Worm (Caenorhabditis elegans): ENCODE measurements around the gene M01B2.13.

The M01B2.13 gene

DNA sequence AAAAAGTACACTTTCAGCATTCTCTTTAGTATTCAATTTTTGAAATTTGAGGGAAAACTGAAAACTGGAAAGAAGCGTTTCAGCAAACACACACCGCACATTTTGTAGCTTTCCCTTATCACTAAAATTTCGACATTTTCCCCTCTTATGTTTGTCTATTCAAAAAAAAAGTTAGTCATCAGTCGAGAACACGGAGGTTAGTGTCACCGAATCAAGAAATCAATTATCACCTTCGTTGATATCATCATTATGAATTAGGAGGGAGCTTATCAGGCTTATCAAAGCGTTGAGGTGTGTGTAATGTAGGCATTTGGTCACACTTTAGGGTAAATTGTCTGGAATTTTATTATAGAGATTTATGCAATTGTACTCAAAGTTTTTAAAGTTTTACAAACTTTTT is 32.9 kb upstream of the M01B2.13 start, which contains the start of gene cpr-3 (continued):
- TF ChIP-seq nhr-90 (tag; optimal IDR thresholded peaks at IDR 0.05): no peak
- TF ChIP-seq madf-10 (tag; optimal IDR thresholded peaks at IDR 0.05): peak; percentile 24
- no peak for TF ChIP-seq F33H1.4 (GFP tag; IDR thresholded peaks at IDR 0.05)
- no peak for TF ChIP-seq tlf-1 (GFP tag; optimal IDR thresholded peaks at IDR 0.05)
- no peak for TF ChIP-seq madf-8 (GFP tag; conservative IDR thresholded peaks at IDR 0.05)
- no peak for TF ChIP-seq lag-1 (GFP tag; IDR thresholded peaks at IDR 0.05)
- no peak for TF ChIP-seq mes-4 (tag; optimal IDR thresholded peaks at IDR 0.05)
- no peak for TF ChIP-seq T26A5.8 (tag; optimal IDR thresholded peaks at IDR 0.05)

DNA sequence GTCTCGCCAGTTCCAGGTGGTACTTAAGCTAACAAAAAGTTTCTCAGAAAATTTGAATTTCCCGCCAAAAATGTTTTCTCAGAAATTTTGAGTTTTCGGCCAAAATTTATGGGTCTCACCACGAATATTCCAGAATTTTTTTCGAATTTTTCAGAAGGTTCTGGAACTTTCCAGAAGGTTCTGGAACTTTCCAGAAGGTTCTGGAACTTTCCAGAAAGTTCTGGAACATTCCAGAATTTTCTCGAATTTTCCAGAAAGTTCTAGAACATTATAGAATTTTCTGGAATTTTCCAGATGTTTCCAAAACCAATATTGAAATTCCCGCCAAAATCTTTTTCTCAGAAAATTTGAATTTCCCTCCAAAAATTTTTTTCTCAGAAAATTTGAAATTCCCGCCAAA is 29.7 kb upstream of the M01B2.13 start:
- TF ChIP-seq ceh-100 (GFP tag; IDR thresholded peaks at IDR 0.05) (peak; percentile 53), ceh-40 (GFP tag; IDR thresholded peaks at IDR 0.05) (peak; percentile 63; the same call in 1 of the 2 replicates), dox-1 (GFP tag; IDR thresholded peaks at IDR 0.05) (peak; percentile 77), madf-6 (GFP tag; IDR thresholded peaks at IDR 0.05) (peak; percentile 50), hsf-1 (GFP tag; IDR thresholded peaks at IDR 0.05) (peak; percentile 96), egrh-3 (GFP tag; IDR thresholded peaks at IDR 0.05) (0 out of 2 replicates have a peak, but pooled peaks have one; percentile 19), egl-44 (GFP tag; IDR thresholded peaks at IDR 0.05) (peak; percentile 29; the same call in 1 of the 2 replicates)

DNA sequence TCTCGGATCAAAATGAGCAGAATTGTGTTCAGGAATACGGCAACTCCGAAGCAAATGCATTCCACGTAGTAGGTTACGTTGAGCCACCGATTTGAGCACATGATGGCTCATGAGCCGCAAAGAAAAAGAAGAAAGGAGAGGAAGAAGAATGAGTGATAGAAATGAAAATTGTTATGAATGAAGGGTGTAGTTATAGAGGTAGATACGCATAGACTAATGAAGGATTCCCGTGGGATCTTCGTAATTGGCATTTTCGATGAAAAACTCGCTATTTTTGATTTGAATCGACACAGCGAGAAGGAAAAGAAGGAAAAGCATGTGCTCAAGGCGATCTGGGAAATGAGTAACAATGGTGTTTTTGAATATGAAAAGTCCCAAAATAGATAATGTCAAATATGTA is 28.2 kb upstream of the M01B2.13 start, which contains the start of gene str-96:
Gene str-96, minus strand, starts transcription at position 101 of the 400 bp plus-strand sequence.
- TF ChIP-seq ama-1 (optimal IDR thresholded peaks at IDR 0.05) (no peak), ama-1 (GFP tag; optimal IDR thresholded peaks at IDR 0.05) (no peak), ztf-25 (GFP tag; IDR thresholded peaks at IDR 0.05) (no peak), fkh-3 (tag; optimal IDR thresholded peaks at IDR 0.05) (no peak), B0336.3 (GFP tag; IDR thresholded peaks at IDR 0.05) (no peak), somi-1 (GFP tag; optimal IDR thresholded peaks at IDR 0.05) (no peak), dpff-1 (tag; optimal IDR thresholded peaks at IDR 0.05) (no peak), ceh-91 (GFP tag; IDR thresholded peaks at IDR 0.05) (no peak), hmg-20 (GFP tag; IDR thresholded peaks at IDR 0.05) (no peak), madf-3 (GFP tag; IDR thresholded peaks at IDR 0.05) (no peak), F55B11.4 (tag; optimal IDR thresholded peaks at IDR 0.05; ENCODE audit: borderline replicate concordance, insufficient read depth) (no peak), sdz-38 (tag; optimal IDR thresholded peaks at IDR 0.05) (no peak), Y53G8AR.9 (GFP tag; conservative IDR thresholded peaks at IDR 0.05) (no peak), sptf-2 (GFP tag; optimal IDR thresholded peaks at IDR 0.05) (no peak), D2030.7 (GFP tag; IDR thresholded peaks at IDR 0.05) (no peak), F22D6.2 (tag; optimal IDR thresholded peaks at IDR 0.05) (no peak), ceh-27 (GFP tag; optimal IDR thresholded peaks at IDR 0.05) (no peak), madf-8 (GFP tag; conservative IDR thresholded peaks at IDR 0.05) (no peak), Y56A3A.18 (GFP tag; IDR thresholded peaks at IDR 0.05) (no peak), ztf-3 (GFP tag; optimal IDR thresholded peaks at IDR 0.05) (no peak), F10E7.11 (tag; optimal IDR thresholded peaks at IDR 0.05) (no peak)

DNA sequence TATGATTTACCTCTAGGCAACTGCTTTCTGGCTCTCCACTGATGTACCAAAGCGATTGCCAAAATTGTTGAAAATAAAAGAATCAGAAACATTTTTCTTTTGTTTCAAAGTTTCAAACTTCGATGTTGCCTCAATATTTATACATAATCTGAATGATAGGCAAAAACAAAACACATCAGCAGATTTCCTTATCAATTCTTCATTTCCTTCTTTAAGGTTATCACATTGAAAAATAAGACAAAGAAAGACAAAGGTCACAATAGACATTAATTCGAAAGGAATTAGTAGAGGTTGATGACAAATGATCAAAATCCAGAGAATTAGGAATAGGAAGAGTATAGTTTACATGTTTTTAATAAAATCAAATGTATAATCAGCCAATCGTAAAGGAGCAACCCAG is 25.3 kb upstream of the M01B2.13 start, which contains the start of gene cyp-34A2:
Gene cyp-34A2, minus strand, starts transcription at position 101 of the 400 bp plus-strand sequence.
- TF ChIP-seq F37B4.10 (GFP tag; IDR thresholded peaks at IDR 0.05) (no peak), let-526 (GFP tag; IDR thresholded peaks at IDR 0.05) (no peak), hmg-20 (GFP tag; IDR thresholded peaks at IDR 0.05) (no peak), ceh-91 (GFP tag; IDR thresholded peaks at IDR 0.05) (no peak), F52B5.7 (tag; optimal IDR thresholded peaks at IDR 0.05) (no peak), ccch-3 (GFP tag; optimal IDR thresholded peaks at IDR 0.05) (no peak), F55B11.4 (tag; optimal IDR thresholded peaks at IDR 0.05; ENCODE audit: borderline replicate concordance, insufficient read depth) (no peak)
